Worm (Caenorhabditis elegans) whole organism, young adult: Measurements from ENCODE around the gene K08B5.1.

Source experiments
- C06A6.2 ChIP-seq: fragments of 200-800 bp; sonication (Bioruptor generic); conservative IDR thresholded peaks from 2 replicates; pipeline ENCODE4 v1.3.6; 2022; ENCODE audit warnings: missing genetic modification characterization, missing compliant biosample characterization
- D2030.7 ChIP-seq: fragments of 200-800 bp; sonication (Bioruptor generic); IDR thresholded peaks from 2 replicates; pipeline ENCODE4 v1.3.6; 2022; ENCODE audit warnings: missing genetic modification reagents, missing genetic modification characterization, missing compliant biosample characterization
- F37B4.10 ChIP-seq: fragments of 200-800 bp; sonication (Bioruptor generic); IDR thresholded peaks from 2 replicates; pipeline ENCODE4 v1.3.6; 2022; ENCODE audit warnings: missing genetic modification characterization, missing compliant biosample characterization
- F39B2.1 ChIP-seq: fragments of 200-800 bp; sonication (Bioruptor generic); IDR thresholded peaks from 2 replicates; pipeline ENCODE4 v1.3.6; 2022; ENCODE audit warnings: missing genetic modification reagents, missing genetic modification characterization, missing compliant biosample characterization
- F52B5.7 ChIP-seq: sonication (generic microtip); optimal IDR thresholded peaks from 2 replicates; lab custom pipeline; 2016; ENCODE audit warnings: mild to moderate bottlenecking, missing genetic modification characterization, missing compliant biosample characterization
- K11D2.4 ChIP-seq: fragments of 200-800 bp; sonication (Bioruptor generic); IDR thresholded peaks from 2 replicates; pipeline ENCODE4 v1.3.6; 2022; ENCODE audit warnings: missing genetic modification reagents, missing genetic modification characterization, missing compliant biosample characterization
- K12H6.12 ChIP-seq: fragments of 200-800 bp; sonication (Bioruptor generic); optimal IDR thresholded peaks from 2 replicates; lab custom pipeline; 2018; ENCODE audit warnings: mild to moderate bottlenecking, missing genetic modification characterization, missing compliant biosample characterization
- T07F8.4 ChIP-seq: sonication (generic microtip); optimal IDR thresholded peaks from 2 replicates; lab custom pipeline; 2016; ENCODE audit warnings: mild to moderate bottlenecking, missing genetic modification characterization, moderate library complexity, missing compliant biosample characterization
- aptf-2 ChIP-seq: fragments of 200-800 bp; sonication (Bioruptor generic); conservative IDR thresholded peaks from 2 replicates; pipeline ENCODE4 v1.3.6; 2022; ENCODE audit warnings: missing genetic modification reagents, missing genetic modification characterization, missing compliant biosample characterization
- atf-7 ChIP-seq: sonication (generic microtip); optimal IDR thresholded peaks from 2 replicates; lab custom pipeline; 2017; ENCODE audit warnings: mild to moderate bottlenecking, missing genetic modification characterization, missing compliant biosample characterization
- attf-3 ChIP-seq: fragments of 200-800 bp; sonication (Bioruptor generic); conservative IDR thresholded peaks from 2 replicates; pipeline ENCODE4 v1.3.6; 2022; ENCODE audit warnings: missing genetic modification reagents, missing genetic modification characterization, missing compliant biosample characterization
- ceh-27 ChIP-seq: fragments of 200-800 bp; sonication (Bioruptor generic); optimal IDR thresholded peaks from 2 replicates; lab custom pipeline; 2018; ENCODE audit warnings: mild to moderate bottlenecking, missing genetic modification characterization, moderate library complexity, missing compliant biosample characterization
- ceh-91 ChIP-seq: fragments of 200-800 bp; sonication (Bioruptor generic); IDR thresholded peaks from 2 replicates; pipeline ENCODE4 v1.3.6; 2022; ENCODE audit warnings: missing genetic modification reagents, missing genetic modification characterization, missing compliant biosample characterization
- chd-7 ChIP-seq: sonication (generic microtip); optimal IDR thresholded peaks from 2 replicates; lab custom pipeline; 2016; ENCODE audit warnings: mild to moderate bottlenecking, missing genetic modification characterization, moderate library complexity, missing compliant biosample characterization
- die-1 ChIP-seq: sonication (generic microtip); optimal IDR thresholded peaks from 2 replicates; lab custom pipeline; 2016; ENCODE audit warnings: missing genotype, mild to moderate bottlenecking, missing genetic modification characterization, missing compliant biosample characterization
- dpff-1 ChIP-seq: sonication (generic microtip); optimal IDR thresholded peaks from 2 replicates; lab custom pipeline; 2017; ENCODE audit warnings: mild to moderate bottlenecking, missing genetic modification characterization, missing compliant biosample characterization
- dpl-1 ChIP-seq: fragments of 150-350 bp; optimal IDR thresholded peaks from 2 replicates; lab custom pipeline; 2014; ENCODE audit warnings: missing biosample characterization, missing genetic modification reagents, missing genetic modification characterization
- egl-18 ChIP-seq: fragments of 200-800 bp; sonication (Bioruptor generic); IDR thresholded peaks from 2 replicates; pipeline ENCODE4 v1.3.6; 2022; ENCODE audit warnings: missing genetic modification reagents, missing genetic modification characterization, missing compliant biosample characterization
- egl-44 ChIP-seq: fragments of 200-800 bp; sonication (Bioruptor generic); IDR thresholded peaks from 2 replicates; pipeline ENCODE4 v1.3.6; 2022; ENCODE audit warnings: missing genetic modification reagents, missing genetic modification characterization, missing compliant biosample characterization
- egrh-3 ChIP-seq: fragments of 200-800 bp; sonication (Bioruptor generic); IDR thresholded peaks from 2 replicates; pipeline ENCODE4 v1.3.6; 2022; ENCODE audit warnings: missing genetic modification reagents, missing genetic modification characterization, missing compliant biosample characterization
- fkh-3 ChIP-seq: sonication (generic microtip); optimal IDR thresholded peaks from 2 replicates; lab custom pipeline; 2016; ENCODE audit warnings: mild to moderate bottlenecking, missing genetic modification characterization, missing compliant biosample characterization
- hmg-1.2 ChIP-seq: fragments of 200-800 bp; sonication (Bioruptor generic); IDR thresholded peaks from 2 replicates; pipeline ENCODE4 v1.3.6; 2022; ENCODE audit warnings: missing genetic modification reagents, missing genetic modification characterization, missing compliant biosample characterization
- lag-1 ChIP-seq: fragments of 200-800 bp; sonication (Bioruptor generic); IDR thresholded peaks from 2 replicates; pipeline ENCODE4 v1.3.6; 2022; ENCODE audit warnings: missing genetic modification reagents, missing genetic modification characterization, missing compliant biosample characterization
- lin-26 ChIP-seq: fragments of 200-800 bp; sonication (Bioruptor generic); IDR thresholded peaks from 2 replicates; pipeline ENCODE4 v1.3.6; 2022; ENCODE audit warnings: missing genetic modification reagents, missing genetic modification characterization, missing compliant biosample characterization
- lin-40 ChIP-seq: sonication (generic microtip); optimal IDR thresholded peaks from 2 replicates; lab custom pipeline; 2016; ENCODE audit warnings: missing genetic modification characterization, mild to moderate bottlenecking, missing compliant biosample characterization, missing genotype, missing genetic modification reagents
- lsl-1 ChIP-seq: fragments of 200-800 bp; sonication (Bioruptor generic); optimal IDR thresholded peaks from 2 replicates; lab custom pipeline; 2018; ENCODE audit warnings: mild to moderate bottlenecking, missing genetic modification characterization, moderate library complexity, missing compliant biosample characterization
- madf-10 ChIP-seq: sonication (generic microtip); optimal IDR thresholded peaks from 2 replicates; lab custom pipeline; 2016; ENCODE audit warnings: mild to moderate bottlenecking, missing genetic modification characterization, missing compliant biosample characterization
- madf-6 ChIP-seq: fragments of 200-800 bp; sonication (Bioruptor generic); IDR thresholded peaks from 2 replicates; pipeline ENCODE4 v1.3.6; 2022; ENCODE audit warnings: missing genetic modification reagents, missing genetic modification characterization, missing compliant biosample characterization
- mcd-1 ChIP-seq: fragments of 200-800 bp; sonication (Bioruptor generic); IDR thresholded peaks from 2 replicates; pipeline ENCODE4 v1.3.6; 2022; ENCODE audit warnings: missing genetic modification reagents, missing genetic modification characterization, missing compliant biosample characterization
- mes-4 ChIP-seq: sonication (generic microtip); optimal IDR thresholded peaks from 2 replicates; lab custom pipeline; 2016; ENCODE audit warnings: missing genotype, missing genetic modification characterization, missing compliant biosample characterization
- nfya-1 ChIP-seq: sonication (generic microtip); optimal IDR thresholded peaks from 2 replicates; lab custom pipeline; 2017; ENCODE audit warnings: antibody characterized with exemption, missing compliant biosample characterization, missing genetic modification characterization, borderline replicate concordance; ENCODE audit not compliant: insufficient read depth
- nfya-2 ChIP-seq: fragments of 200-800 bp; sonication (Bioruptor generic); IDR thresholded peaks from 2 replicates; pipeline ENCODE4 v1.3.6; 2022; ENCODE audit warnings: missing genetic modification reagents, missing genetic modification characterization, missing compliant biosample characterization
- nhr-179 ChIP-seq: sonication (generic microtip); optimal IDR thresholded peaks from 2 replicates; lab custom pipeline; 2016; ENCODE audit warnings: mild to moderate bottlenecking, missing genetic modification characterization, missing compliant biosample characterization
- nhr-27 ChIP-seq: fragments of 200-800 bp; sonication (Bioruptor generic); optimal IDR thresholded peaks from 2 replicates; lab custom pipeline; 2018; ENCODE audit warnings: mild to moderate bottlenecking, missing genetic modification characterization, moderate library complexity, missing compliant biosample characterization
- nhr-90 ChIP-seq: sonication (generic microtip); optimal IDR thresholded peaks from 2 replicates; lab custom pipeline; 2016; ENCODE audit warnings: missing genotype, mild to moderate bottlenecking, missing genetic modification characterization, missing compliant biosample characterization
- pha-4 ChIP-seq: fragments of 150-350 bp; sonication (generic microtip); optimal IDR thresholded peaks from 2 replicates; lab custom pipeline; 2014; ENCODE audit warnings: missing biosample characterization, missing genetic modification reagents, missing genetic modification characterization
- rcor-1 ChIP-seq: fragments of 200-800 bp; sonication (Bioruptor generic); IDR thresholded peaks from 2 replicates; pipeline ENCODE4 v1.3.6; 2022; ENCODE audit warnings: missing genetic modification reagents, missing genetic modification characterization, missing compliant biosample characterization
- repo-1 ChIP-seq: sonication (generic microtip); optimal IDR thresholded peaks from 2 replicates; lab custom pipeline; 2017; ENCODE audit warnings: mild to moderate bottlenecking, missing genetic modification characterization, missing compliant biosample characterization
- sea-2 ChIP-seq: fragments of 200-800 bp; sonication (Bioruptor generic); IDR thresholded peaks from 2 replicates; pipeline ENCODE4 v1.3.6; 2022; ENCODE audit warnings: missing genetic modification characterization, missing compliant biosample characterization
- snpc-3.4 ChIP-seq: sonication (generic microtip); optimal IDR thresholded peaks from 2 replicates; lab custom pipeline; 2017; ENCODE audit warnings: missing genetic modification characterization, mild to moderate bottlenecking, missing compliant biosample characterization, antibody characterized with exemption, moderate library complexity, missing genotype, missing genetic modification reagents
- sptf-2 ChIP-seq: fragments of 200-800 bp; sonication (Bioruptor generic); optimal IDR thresholded peaks from 2 replicates; lab custom pipeline; 2018; ENCODE audit warnings: mild to moderate bottlenecking, missing genetic modification characterization, missing compliant biosample characterization
- tbp1 ChIP-seq: fragments of 200-800 bp; sonication (Bioruptor generic); optimal IDR thresholded peaks from 2 replicates; lab custom pipeline; 2018; ENCODE audit warnings: mild to moderate bottlenecking, missing genetic modification characterization, missing compliant biosample characterization
- tlf-1 ChIP-seq: fragments of 200-800 bp; sonication (Bioruptor generic); optimal IDR thresholded peaks from 2 replicates; lab custom pipeline; 2018; ENCODE audit warnings: mild to moderate bottlenecking, missing genetic modification characterization, missing compliant biosample characterization
- unc-130 ChIP-seq: sonication (generic microtip); optimal IDR thresholded peaks from 2 replicates; lab custom pipeline; 2016; ENCODE audit warnings: missing genetic modification reagents, missing genetic modification characterization, missing compliant biosample characterization
- ztf-18 ChIP-seq: sonication (generic microtip); optimal IDR thresholded peaks from 2 replicates; lab custom pipeline; 2016; ENCODE audit warnings: missing genotype, mild to moderate bottlenecking, missing genetic modification characterization, missing compliant biosample characterization
- ztf-22 ChIP-seq: fragments of 200-800 bp; sonication (Bioruptor generic); optimal IDR thresholded peaks from 2 replicates; lab custom pipeline; 2018; ENCODE audit warnings: mild to moderate bottlenecking, missing genetic modification characterization, moderate library complexity, missing compliant biosample characterization
- ztf-26 ChIP-seq: sonication (generic microtip); optimal IDR thresholded peaks from 2 replicates; lab custom pipeline; 2017; ENCODE audit warnings: missing genetic modification characterization, missing compliant biosample characterization
- ztf-6 ChIP-seq: fragments of 200-800 bp; sonication (Bioruptor generic); IDR thresholded peaks from 2 replicates; pipeline ENCODE4 v1.3.6; 2022; ENCODE audit warnings: missing genetic modification reagents, missing genetic modification characterization, missing compliant biosample characterization

The K08B5.1 gene

DNA sequence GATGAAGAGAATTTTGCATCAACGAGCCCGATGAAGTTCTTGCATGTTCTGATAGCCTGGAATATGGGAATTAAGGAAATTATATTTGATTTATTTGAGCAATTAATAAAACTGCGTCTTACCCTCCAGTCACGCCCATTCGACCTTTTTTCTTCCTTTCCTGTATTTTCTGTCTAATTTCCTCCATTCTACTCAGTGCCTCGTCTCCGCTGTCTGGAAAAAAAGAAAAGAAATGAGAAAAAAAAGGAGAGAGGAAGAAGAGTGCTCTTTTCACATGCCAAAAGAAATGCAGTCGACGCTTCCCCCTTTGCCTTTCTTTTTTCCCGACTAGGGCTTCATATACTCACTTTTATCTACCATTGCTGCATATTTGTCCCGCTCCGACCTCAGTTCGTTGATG lies 45.9 kb downstream of the K08B5.1 start:
- TF ChIP-seq madf-6 (no peak), snpc-3.4 (tag; lab: Kevin White, UChicago) (no peak), chd-7 (tag; lab: Kevin White, UChicago) (no peak), ztf-22 (GFP tag; lab: Kevin White, UChicago) (no peak), egl-18 (GFP tag; lab: Robert Waterston, UW) (no peak), nhr-179 (tag; lab: Kevin White, UChicago) (no peak)

ce11 chrX:16604566-16604965 lies 46.3 kb downstream of the K08B5.1 start:
- TF ChIP-seq rcor-1 (GFP tag; lab: Robert Waterston, UW) (peak; percentile 56; the same call in 1 of the 2 replicates), die-1 (tag; lab: Kevin White, UChicago) (peak; percentile 92), nhr-179 (tag; lab: Kevin White, UChicago) (peak; percentile 74), ceh-27 (GFP tag; lab: Kevin White, UChicago) (peak; percentile 52), tlf-1 (GFP tag; lab: Kevin White, UChicago) (no peak), T07F8.4 (tag; lab: Kevin White, UChicago) (peak; percentile 67), nhr-27 (tag; lab: Kevin White, UChicago) (no peak), madf-10 (tag; lab: Kevin White, UChicago) (peak; percentile 78), lag-1 (no peak), sea-2 (GFP tag; lab: Robert Waterston, UW) (no peak), F52B5.7 (tag; lab: Kevin White, UChicago) (no peak), ztf-22 (GFP tag; lab: Kevin White, UChicago) (no peak), K12H6.12 (no peak), ceh-91 (GFP tag; lab: Robert Waterston, UW) (no peak), lin-26 (peak; percentile 89), F37B4.10 (GFP tag; lab: Robert Waterston, UW) (no peak), nfya-2 (GFP tag; lab: Robert Waterston, UW) (no peak), sptf-2 (no peak), attf-3 (no peak), K11D2.4 (GFP tag; lab: Robert Waterston, UW) (no peak), tbp1 (GFP tag; lab: Kevin White, UChicago) (peak; percentile 97), C06A6.2 (GFP tag; lab: Robert Waterston, UW) (no peak), pha-4 (tag; lab: Kevin White, UChicago) (no peak), snpc-3.4 (tag; lab: Kevin White, UChicago) (peak; percentile 41), lsl-1 (GFP tag; lab: Kevin White, UChicago) (no peak), F39B2.1 (GFP tag; lab: Robert Waterston, UW) (no peak), lin-40 (peak; percentile 60), fkh-3 (tag; lab: Kevin White, UChicago) (peak; percentile 26), D2030.7 (GFP tag; lab: Robert Waterston, UW) (peak; percentile 77), hmg-1.2 (GFP tag; lab: Robert Waterston, UW) (peak; percentile 72), egrh-3 (GFP tag; lab: Robert Waterston, UW) (no peak), nhr-90 (tag; lab: Kevin White, UChicago) (peak; percentile 86), mes-4 (tag; lab: Kevin White, UChicago) (peak; percentile 60), unc-130 (GFP tag; lab: Kevin White, UChicago) (peak; percentile 50), atf-7 (tag; lab: Kevin White, UChicago) (no peak), ztf-6 (GFP tag; lab: Robert Waterston, UW) (no peak), dpl-1 (no peak), egl-44 (GFP tag; lab: Robert Waterston, UW) (peak; percentile 58; the same call in 1 of the 2 replicates), aptf-2 (GFP tag; lab: Robert Waterston, UW) (no peak), repo-1 (tag; lab: Kevin White, UChicago) (peak; percentile 55), dpff-1 (tag; lab: Kevin White, UChicago) (no peak), mcd-1 (GFP tag; lab: Robert Waterston, UW) (peak; percentile 37; the same call in 1 of the 2 replicates), ztf-18 (tag; lab: Kevin White, UChicago) (peak; percentile 67), nfya-1 (tag; lab: Kevin White, UChicago) (no peak), ztf-26 (tag; lab: Kevin White, UChicago) (no peak)
